Worm (Caenorhabditis elegans) whole organism, mixed stage, embryonic: ENCODE results near the gene Y14H12A.1.

Experiments used
- blmp-1 ChIP-seq: fragments of 150-350 bp; optimal IDR thresholded peaks from 2 replicates; lab custom pipeline; 2014; ENCODE audit warnings: missing biosample characterization, missing genetic modification characterization
- ceh-83 ChIP-seq: fragments of 200-800 bp; sonication (Bioruptor generic); optimal IDR thresholded peaks from 2 replicates; lab custom pipeline; 2018; ENCODE audit warnings: mild to moderate bottlenecking, missing genetic modification characterization, missing compliant biosample characterization
- ces-1 ChIP-seq: fragments of 150-350 bp; optimal IDR thresholded peaks from 2 replicates; lab custom pipeline; 2014; ENCODE audit warnings: missing biosample characterization, missing genetic modification reagents, missing genetic modification characterization
- cnd-1 ChIP-seq: fragments of 200-800 bp; sonication (Bioruptor generic); optimal IDR thresholded peaks from 2 replicates; lab custom pipeline; 2018; ENCODE audit warnings: mild to moderate bottlenecking, missing genetic modification characterization, missing compliant biosample characterization
- flh-1 ChIP-seq: fragments of 200-800 bp; sonication (Bioruptor generic); optimal IDR thresholded peaks from 2 replicates; lab custom pipeline; 2018; ENCODE audit warnings: mild to moderate bottlenecking, missing genetic modification characterization, moderate library complexity, missing compliant biosample characterization
- ham-2 ChIP-seq: fragments of 200-800 bp; sonication (Bioruptor generic); optimal IDR thresholded peaks from 2 replicates; lab custom pipeline; 2018; ENCODE audit warnings: mild to moderate bottlenecking, missing genetic modification characterization, missing compliant biosample characterization
- hlh-1 ChIP-seq: fragments of 150-350 bp; optimal IDR thresholded peaks from 2 replicates; lab custom pipeline; 2014; ENCODE audit warnings: missing biosample characterization, missing genetic modification reagents, missing genetic modification characterization
- lin-13 ChIP-seq: fragments of 150-350 bp; optimal IDR thresholded peaks from 2 replicates; lab custom pipeline; 2014; ENCODE audit warnings: missing biosample characterization, missing genetic modification characterization
- mab-5 ChIP-seq: fragments of 150-350 bp; optimal IDR thresholded peaks from 2 replicates; lab custom pipeline; 2014; ENCODE audit warnings: missing biosample characterization, missing genetic modification characterization
- mep-1 ChIP-seq: fragments of 150-350 bp; optimal IDR thresholded peaks from 2 replicates; lab custom pipeline; 2017; ENCODE audit warnings: missing biosample characterization, missing genetic modification reagents, missing genetic modification characterization, inconsistent platforms
- nhr-237 ChIP-seq: fragments of 150-350 bp; optimal IDR thresholded peaks from 2 replicates; lab custom pipeline; 2014; ENCODE audit warnings: missing biosample characterization, missing genetic modification characterization
- pha-4 ChIP-seq: fragments of 150-350 bp; optimal IDR thresholded peaks from 2 replicates; lab custom pipeline; 2018; ENCODE audit warnings: missing biosample characterization, missing genetic modification reagents, missing genetic modification characterization
- unc-62 ChIP-seq: fragments of 150-350 bp; optimal IDR thresholded peaks from 2 replicates; lab custom pipeline; 2014; ENCODE audit warnings: missing biosample characterization, missing genetic modification reagents, missing genetic modification characterization
- ztf-11 ChIP-seq: fragments of 150-350 bp; optimal IDR thresholded peaks from 2 replicates; lab custom pipeline; 2014; ENCODE audit warnings: missing biosample characterization, missing genetic modification characterization

- TF ChIP-seq hlh-1 (tag; lab: Kevin White, UChicago) (no peak), ces-1 (no peak), nhr-237 (tag; lab: Kevin White, UChicago) (no peak), ham-2 (GFP tag; lab: Kevin White, UChicago) (no peak), ztf-11 (tag; lab: Kevin White, UChicago) (no peak), unc-62 (GFP tag; lab: Kevin White, UChicago) (no peak), cnd-1 (no peak), pha-4 (tag; lab: Kevin White, UChicago) (no peak), lin-13 (tag; lab: Kevin White, UChicago) (no peak), mep-1 (tag; lab: Kevin White, UChicago) (no peak), blmp-1 (tag; lab: Kevin White, UChicago) (no peak), ceh-83 (GFP tag; lab: Kevin White, UChicago) (no peak), flh-1 (GFP tag; lab: Kevin White, UChicago) (no peak), mab-5 (no peak)
Observed at ce11 chrII:3980373-3980772, 12.6 kb upstream of the Y14H12A.1 start.
